Fruit fly (Drosophila melanogaster): ENCODE measurements around the gene CG6891.

Gene CG6891

DNA sequence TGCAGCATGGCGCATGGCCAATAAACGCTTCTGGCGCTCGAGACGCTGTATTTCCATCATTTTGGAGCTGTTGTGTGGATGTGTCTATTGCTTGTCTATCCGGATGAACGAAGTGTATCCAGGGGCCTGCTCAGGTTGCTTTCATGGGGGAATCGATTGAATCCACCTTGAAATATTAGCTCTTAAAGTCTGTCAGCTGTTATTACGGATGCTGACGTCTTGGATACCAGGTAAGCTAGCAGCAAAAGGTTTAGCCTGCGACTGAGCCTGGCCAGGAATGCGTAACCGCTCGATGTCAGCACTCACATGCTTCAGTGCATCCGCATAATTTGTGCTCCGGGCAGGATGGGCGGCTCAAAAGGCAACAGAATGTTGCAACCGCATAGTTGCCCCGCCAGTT, 26.8 kb upstream of the CG6891 start, which contains the start of gene CG12609:
Gene CG12609, minus strand, starts transcription at position 101 of the 400 bp plus-strand sequence.
- TF ChIP-seq topi (GFP tag; optimal IDR thresholded peaks at IDR 0.05) (no peak), salr (GFP tag; optimal IDR thresholded peaks at IDR 0.05) (no peak), Hr39 (GFP tag; optimal IDR thresholded peaks at IDR 0.05) (no peak), CG31627 (GFP tag; optimal IDR thresholded peaks at IDR 0.05) (no peak), CG32006 (GFP tag; optimal IDR thresholded peaks at IDR 0.05) (no peak), Eip93F (GFP tag; optimal IDR thresholded peaks at IDR 0.05) (no peak), Smox (GFP tag; optimal IDR thresholded peaks at IDR 0.05) (no peak), CG8119 (GFP tag; IDR thresholded peaks at IDR 0.05) (no peak), Eip78C (GFP tag) (no peak), CG6163 (GFP tag; IDR thresholded peaks at IDR 0.05) (no peak), fd85E (GFP tag; optimal IDR thresholded peaks at IDR 0.05) (no peak)

DNA sequence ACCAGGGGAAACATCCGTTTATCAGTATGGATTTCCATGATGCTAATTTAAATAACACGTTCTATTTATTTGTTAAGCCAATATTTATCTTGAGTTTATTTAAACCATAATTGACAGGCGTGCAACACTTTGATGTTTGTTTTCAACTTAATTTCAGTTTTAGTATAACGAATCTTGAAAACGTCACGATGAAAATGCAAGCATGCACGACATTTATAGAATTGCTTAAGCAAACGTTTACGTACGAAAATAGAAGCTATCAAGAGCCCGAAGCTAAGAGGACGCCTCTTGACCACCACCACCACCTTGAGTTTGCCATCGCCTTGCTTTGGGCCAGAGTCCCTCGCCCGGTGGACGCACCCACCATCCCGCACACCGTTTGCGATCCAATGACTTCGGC, 3.7 kb upstream of the CG6891 start:
- TF ChIP-seq eg (GFP tag; IDR thresholded peaks at IDR 0.05) (no peak), topi (GFP tag; optimal IDR thresholded peaks at IDR 0.05) (no peak)

DNA sequence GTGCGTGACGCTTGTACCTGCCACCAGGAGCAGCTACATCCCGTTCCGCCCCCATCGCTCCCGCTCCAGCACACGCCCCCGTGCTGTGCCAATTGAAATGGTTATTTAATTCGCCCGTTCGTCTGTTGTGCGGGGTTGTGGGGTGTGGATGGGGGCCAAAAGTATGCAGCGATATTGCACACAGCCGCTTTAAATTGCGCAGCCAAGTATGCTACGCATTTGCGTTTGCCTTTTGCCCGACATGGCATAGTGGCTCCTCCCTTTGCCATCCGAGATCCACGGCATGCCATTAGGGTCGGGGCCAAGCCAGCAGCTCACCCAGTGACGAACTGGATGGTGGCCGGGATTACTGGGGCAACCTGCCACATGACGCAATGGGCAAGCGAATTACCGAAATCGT, 3.0 kb upstream of the CG6891 start:
- TF ChIP-seq ss (GFP tag; optimal IDR thresholded peaks at IDR 0.05): peak in 1 of 2 experiments; percentile 17
- TF ChIP-seq Hr4 (GFP tag; optimal IDR thresholded peaks at IDR 0.05): no peak
- TF ChIP-seq svp (GFP tag): peak; percentile 53
- TF ChIP-seq Eip78C (GFP tag): peak; percentile 45

DNA sequence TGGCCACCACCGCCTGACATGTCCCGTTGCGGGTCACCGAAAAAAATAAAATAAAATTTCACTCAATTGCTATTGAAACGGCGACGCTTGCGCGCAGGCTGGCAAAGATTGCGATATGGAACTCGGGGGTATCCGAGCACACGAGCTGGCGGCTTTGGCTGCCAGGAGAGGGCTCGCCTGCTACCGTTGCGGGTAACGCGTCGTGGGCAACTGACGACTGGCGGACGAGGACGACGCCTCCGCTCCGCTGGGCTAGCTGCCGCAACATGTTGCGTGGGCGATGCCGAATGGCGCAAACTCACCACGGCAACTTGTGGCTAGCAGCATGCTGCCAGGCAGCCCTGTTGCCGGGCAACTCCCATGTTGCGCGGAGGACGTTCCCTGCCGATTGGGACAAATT, 1.2 kb upstream of the CG6891 start, which contains the start of gene CCKLR-17D3:
Gene CCKLR-17D3, minus strand, starts transcription at position 211 of the 400 bp plus-strand sequence.
- 0 out of 3 replicates have a peak, but pooled peaks have one; percentile 21 for TF ChIP-seq eg (GFP tag; IDR thresholded peaks at IDR 0.05)
- TF ChIP-seq Gug (GFP tag; IDR thresholded peaks at IDR 0.05): no peak

DNA sequence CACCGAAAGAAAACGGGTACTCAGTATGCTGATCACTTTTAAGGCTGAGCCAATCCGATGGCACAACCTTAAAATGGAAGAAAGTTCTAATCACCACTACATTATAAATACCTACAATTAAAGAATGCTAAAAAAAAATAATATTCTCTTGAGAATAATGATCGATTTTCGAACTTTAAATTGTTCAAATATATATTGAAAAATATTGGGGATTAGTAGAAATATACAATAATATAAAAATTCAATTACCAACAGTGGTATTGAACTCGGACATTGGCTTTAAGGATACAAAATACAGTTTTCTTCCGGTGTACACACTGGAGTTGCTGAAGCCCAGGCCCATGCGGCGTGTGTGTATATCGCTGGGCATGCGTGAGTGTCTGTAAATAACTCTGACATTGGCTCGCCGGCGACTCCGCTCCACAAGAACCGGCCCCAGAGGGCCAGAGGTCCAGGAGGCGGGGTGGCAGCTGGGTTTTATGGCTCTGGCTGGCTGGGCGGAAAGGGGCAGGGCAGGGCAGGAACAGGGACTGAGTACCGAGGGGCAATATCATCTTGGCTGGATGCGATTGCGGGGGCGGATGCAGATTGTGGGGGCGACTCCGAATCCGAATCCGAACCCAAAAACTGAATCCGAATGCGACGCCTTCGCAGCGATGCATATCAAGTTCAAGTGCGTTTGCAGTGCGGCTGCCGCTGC, 961 bp downstream of the CG6891 start:
- peak; percentile 87 for TF ChIP-seq esn (GFP tag; optimal IDR thresholded peaks at IDR 0.05)
- peak; percentile 67 for TF ChIP-seq CG11902 (GFP tag; optimal IDR thresholded peaks at IDR 0.05)
- TF ChIP-seq CG31627 (GFP tag; optimal IDR thresholded peaks at IDR 0.05): peak; percentile 68
- peak; percentile 74 for TF ChIP-seq Blimp-1 (GFP tag; optimal IDR thresholded peaks at IDR 0.05)
- peak; percentile 82 for TF ChIP-seq Eip75B (GFP tag; optimal IDR thresholded peaks at IDR 0.05)
- TF ChIP-seq Sox102F (GFP tag; optimal IDR thresholded peaks at IDR 0.05): peak; percentile 82
- TF ChIP-seq achi (GFP tag; optimal IDR thresholded peaks at IDR 0.05): peak; percentile 91
- 0 out of 3 replicates have a peak, but pooled peaks have one; percentile 49 for TF ChIP-seq eg (GFP tag; IDR thresholded peaks at IDR 0.05)
- TF ChIP-seq pdm3 (GFP tag; optimal IDR thresholded peaks at IDR 0.05): peak; percentile 85
- TF ChIP-seq CG8119 (GFP tag; IDR thresholded peaks at IDR 0.05): peak; percentile 87
- peak; percentile 79 for TF ChIP-seq CG4318 (GFP tag; optimal IDR thresholded peaks at IDR 0.05)
- peak; percentile 78 for TF ChIP-seq CG7368 (GFP tag; optimal IDR thresholded peaks at IDR 0.05)
- no peak for TF ChIP-seq fkh (GFP tag; optimal IDR thresholded peaks at IDR 0.05)
- TF ChIP-seq Sox15 (GFP tag; optimal IDR thresholded peaks at IDR 0.05): peak; percentile 80
- TF ChIP-seq cyc (GFP tag; optimal IDR thresholded peaks at IDR 0.05): peak; percentile 74
- peak; percentile 85 for TF ChIP-seq CG10669 (GFP tag; optimal IDR thresholded peaks at IDR 0.05)
- TF ChIP-seq Hr39 (GFP tag; optimal IDR thresholded peaks at IDR 0.05): peak; percentile 69
- peak; percentile 90 for TF ChIP-seq fd59A (GFP tag; optimal IDR thresholded peaks at IDR 0.05)
- peak; percentile 91 for TF ChIP-seq CG3032 (tag; optimal IDR thresholded peaks at IDR 0.05)
- peak; percentile 89 for TF ChIP-seq Met (GFP tag; optimal IDR thresholded peaks at IDR 0.05)
- peak; percentile 74 for TF ChIP-seq CG6163 (GFP tag; IDR thresholded peaks at IDR 0.05)
- TF ChIP-seq Eip93F (GFP tag; optimal IDR thresholded peaks at IDR 0.05): peak; percentile 87
- TF ChIP-seq CG34406 (GFP tag; optimal IDR thresholded peaks at IDR 0.05): peak; percentile 87
- peak; percentile 59 for TF ChIP-seq Ets21C (GFP tag; optimal IDR thresholded peaks at IDR 0.05)
- no peak for TF ChIP-seq Hr38 (GFP tag; optimal IDR thresholded peaks at IDR 0.05)
- TF ChIP-seq Lpt (GFP tag; optimal IDR thresholded peaks at IDR 0.05): peak; percentile 71
- TF ChIP-seq topi (GFP tag; optimal IDR thresholded peaks at IDR 0.05): peak; percentile 87
- TF ChIP-seq Ets96B (tag; optimal IDR thresholded peaks at IDR 0.05): peak; percentile 90
- TF ChIP-seq CG15336 (GFP tag; IDR thresholded peaks at IDR 0.05): peak; percentile 72
- peak; percentile 92 for TF ChIP-seq ss (GFP tag; optimal IDR thresholded peaks at IDR 0.05)
- peak; percentile 62 for TF ChIP-seq Gug (GFP tag; IDR thresholded peaks at IDR 0.05)
- TF ChIP-seq net (GFP tag; optimal IDR thresholded peaks at IDR 0.05): peak; percentile 84
- TF ChIP-seq Sox14 (GFP tag; optimal IDR thresholded peaks at IDR 0.05): peak; percentile 73
- peak; percentile 29 for TF ChIP-seq fd85E (GFP tag; optimal IDR thresholded peaks at IDR 0.05)
- TF ChIP-seq CG1621 (tag; optimal IDR thresholded peaks at IDR 0.05): peak; percentile 9

All from whole organism, prepupa.